Worm (Caenorhabditis elegans) whole organism, young adult: ENCODE results near the gene H14A12.3.
"Not testable (repeated sequence)": the region's sequence is repeated elsewhere in the genome, so short reads cannot be mapped to it uniquely, and the experiment has no call there.

Experiments used
- B0336.3 ChIP-seq: fragments of 200-800 bp; sonication (Bioruptor generic); IDR thresholded peaks from 2 replicates; pipeline ENCODE4 v1.3.6; 2022; ENCODE audit warnings: missing genetic modification characterization, missing compliant biosample characterization
- C06A6.2 ChIP-seq: fragments of 200-800 bp; sonication (Bioruptor generic); conservative IDR thresholded peaks from 2 replicates; pipeline ENCODE4 v1.3.6; 2022; ENCODE audit warnings: missing genetic modification characterization, missing compliant biosample characterization
- F22D6.2 ChIP-seq: sonication (generic microtip); optimal IDR thresholded peaks from 2 replicates; lab custom pipeline; 2016; ENCODE audit warnings: mild to moderate bottlenecking, missing genetic modification characterization, missing compliant biosample characterization
- F52B5.7 ChIP-seq: sonication (generic microtip); optimal IDR thresholded peaks from 2 replicates; lab custom pipeline; 2016; ENCODE audit warnings: mild to moderate bottlenecking, missing genetic modification characterization, missing compliant biosample characterization
- F57C9.4 ChIP-seq: sonication (generic microtip); optimal IDR thresholded peaks from 2 replicates; lab custom pipeline; 2017; ENCODE audit warnings: mild to moderate bottlenecking, missing genetic modification characterization, missing compliant biosample characterization
- Y67H2A.10 ChIP-seq: fragments of 200-800 bp; sonication (Bioruptor generic); conservative IDR thresholded peaks from 2 replicates; pipeline ENCODE4 v1.3.6; 2022; ENCODE audit warnings: missing genetic modification reagents, missing genetic modification characterization, missing compliant biosample characterization
- Y95B8A.8 ChIP-seq: fragments of 200-800 bp; sonication (Bioruptor generic); IDR thresholded peaks from 2 replicates; pipeline ENCODE4 v1.3.6; 2022; ENCODE audit warnings: missing genetic modification reagents, missing genetic modification characterization, missing compliant biosample characterization
- aptf-3 ChIP-seq: fragments of 200-800 bp; sonication (Bioruptor generic); IDR thresholded peaks from 2 replicates; pipeline ENCODE4 v1.3.6; 2022; ENCODE audit warnings: missing genetic modification characterization, missing compliant biosample characterization
- attf-5 ChIP-seq: fragments of 200-800 bp; sonication (Bioruptor generic); optimal IDR thresholded peaks from 2 replicates; lab custom pipeline; 2018; ENCODE audit warnings: mild to moderate bottlenecking, missing genetic modification characterization, missing compliant biosample characterization
- bed-2 ChIP-seq: fragments of 200-800 bp; sonication (Bioruptor generic); IDR thresholded peaks from 2 replicates; pipeline ENCODE4 v1.3.6; 2022; ENCODE audit warnings: missing genetic modification reagents, missing genetic modification characterization, missing compliant biosample characterization
- chd-7 ChIP-seq: sonication (generic microtip); optimal IDR thresholded peaks from 2 replicates; lab custom pipeline; 2016; ENCODE audit warnings: mild to moderate bottlenecking, missing genetic modification characterization, moderate library complexity, missing compliant biosample characterization
- dox-1 ChIP-seq: fragments of 200-800 bp; sonication (Bioruptor generic); IDR thresholded peaks from 2 replicates; pipeline ENCODE4 v1.3.6; 2022; ENCODE audit warnings: missing genetic modification reagents, missing genetic modification characterization, missing compliant biosample characterization
- dpl-1 ChIP-seq: fragments of 150-350 bp; optimal IDR thresholded peaks from 2 replicates; lab custom pipeline; 2014; ENCODE audit warnings: missing biosample characterization, missing genetic modification reagents, missing genetic modification characterization
- egl-44 ChIP-seq: fragments of 200-800 bp; sonication (Bioruptor generic); IDR thresholded peaks from 2 replicates; pipeline ENCODE4 v1.3.6; 2022; ENCODE audit warnings: missing genetic modification reagents, missing genetic modification characterization, missing compliant biosample characterization
- ekl-4 ChIP-seq: fragments of 200-800 bp; sonication (Bioruptor generic); IDR thresholded peaks from 2 replicates; pipeline ENCODE4 v1.3.6; 2022; ENCODE audit warnings: missing genetic modification reagents, missing genetic modification characterization, missing compliant biosample characterization
- ets-4 ChIP-seq: fragments of 200-800 bp; sonication (Bioruptor generic); optimal IDR thresholded peaks from 2 replicates; lab custom pipeline; 2018; ENCODE audit warnings: mild to moderate bottlenecking, missing genetic modification characterization, missing compliant biosample characterization
- hrde-1 ChIP-seq: sonication (generic microtip); optimal IDR thresholded peaks from 2 replicates; lab custom pipeline; 2016; ENCODE audit warnings: missing genetic modification characterization, mild to moderate bottlenecking, missing compliant biosample characterization, moderate library complexity, missing genotype, missing genetic modification reagents, borderline replicate concordance
- hsf-1 ChIP-seq: fragments of 200-800 bp; sonication (Bioruptor generic); IDR thresholded peaks from 2 replicates; pipeline ENCODE4 v1.3.6; 2022; ENCODE audit warnings: missing genetic modification reagents, missing genetic modification characterization, missing compliant biosample characterization
- lag-1 ChIP-seq: fragments of 200-800 bp; sonication (Bioruptor generic); IDR thresholded peaks from 2 replicates; pipeline ENCODE4 v1.3.6; 2022; ENCODE audit warnings: missing genetic modification reagents, missing genetic modification characterization, missing compliant biosample characterization
- lin-26 ChIP-seq: fragments of 200-800 bp; sonication (Bioruptor generic); IDR thresholded peaks from 2 replicates; pipeline ENCODE4 v1.3.6; 2022; ENCODE audit warnings: missing genetic modification reagents, missing genetic modification characterization, missing compliant biosample characterization
- lin-40 ChIP-seq: sonication (generic microtip); optimal IDR thresholded peaks from 2 replicates; lab custom pipeline; 2016; ENCODE audit warnings: missing genetic modification characterization, mild to moderate bottlenecking, missing compliant biosample characterization, missing genotype, missing genetic modification reagents
- lin-54 ChIP-seq: fragments of 200-800 bp; sonication (Bioruptor generic); optimal IDR thresholded peaks from 2 replicates; lab custom pipeline; 2018; ENCODE audit warnings: mild to moderate bottlenecking, missing genetic modification characterization, missing compliant biosample characterization
- lsl-1 ChIP-seq: fragments of 200-800 bp; sonication (Bioruptor generic); optimal IDR thresholded peaks from 2 replicates; lab custom pipeline; 2018; ENCODE audit warnings: mild to moderate bottlenecking, missing genetic modification characterization, moderate library complexity, missing compliant biosample characterization
- madf-8 ChIP-seq: fragments of 200-800 bp; sonication (Bioruptor generic); conservative IDR thresholded peaks from 2 replicates; pipeline ENCODE4 v1.3.6; 2022; ENCODE audit warnings: missing genetic modification reagents, missing genetic modification characterization, missing compliant biosample characterization
- mes-4 ChIP-seq: sonication (generic microtip); optimal IDR thresholded peaks from 2 replicates; lab custom pipeline; 2016; ENCODE audit warnings: missing genotype, missing genetic modification characterization, missing compliant biosample characterization
- nhr-80 ChIP-seq: sonication (generic microtip); optimal IDR thresholded peaks from 2 replicates; lab custom pipeline; 2016; ENCODE audit warnings: missing genetic modification characterization, missing compliant biosample characterization
- rec-8 ChIP-seq, 2 experiments: sonication (generic microtip); optimal IDR thresholded peaks; 2 replicates each; lab custom pipeline; 2016; ENCODE audit warnings: mild to moderate bottlenecking in 2 of 2, missing genetic modification characterization in 2 of 2, missing genetic modification reagents in 2 of 2, missing genotype in 2 of 2, missing biosample characterization in 1 of 2, missing compliant biosample characterization in 1 of 2, moderate library complexity in 1 of 2
- sea-2 ChIP-seq: fragments of 200-800 bp; sonication (Bioruptor generic); IDR thresholded peaks from 2 replicates; pipeline ENCODE4 v1.3.6; 2022; ENCODE audit warnings: missing genetic modification characterization, missing compliant biosample characterization
- snpc-1.1 ChIP-seq: sonication (generic microtip); optimal IDR thresholded peaks from 2 replicates; lab custom pipeline; 2017; ENCODE audit warnings: missing genetic modification characterization, mild to moderate bottlenecking, missing compliant biosample characterization, antibody characterized with exemption, moderate library complexity, missing genotype, missing genetic modification reagents; ENCODE audit not compliant: insufficient read depth
- somi-1 ChIP-seq: fragments of 200-800 bp; sonication (Bioruptor generic); optimal IDR thresholded peaks from 2 replicates; lab custom pipeline; 2018; ENCODE audit warnings: mild to moderate bottlenecking, missing genetic modification characterization, missing compliant biosample characterization
- xnd-1 ChIP-seq: sonication (generic microtip); optimal IDR thresholded peaks from 2 replicates; lab custom pipeline; 2016; ENCODE audit warnings: missing genotype, missing genetic modification reagents, missing genetic modification characterization, missing compliant biosample characterization
- zfh-2 ChIP-seq: fragments of 200-800 bp; sonication (Bioruptor generic); conservative IDR thresholded peaks from 2 replicates; pipeline ENCODE4 v1.3.6; 2022; ENCODE audit warnings: missing genetic modification reagents, missing genetic modification characterization, missing compliant biosample characterization
- ztf-26 ChIP-seq: sonication (generic microtip); optimal IDR thresholded peaks from 2 replicates; lab custom pipeline; 2017; ENCODE audit warnings: missing genetic modification characterization, missing compliant biosample characterization

H14A12.3 gene

ce11 chrIII:7465347-7465746 is 1.8 kb downstream of the H14A12.3 start, which contains the start of gene fum-1 (continued):
- TF ChIP-seq ekl-4 (GFP tag; lab: Robert Waterston, UW) (0 out of 2 replicates have a peak, but pooled peaks have one; percentile 29), somi-1 (GFP tag; lab: Kevin White, UChicago) (peak; percentile 58)

- TF ChIP-seq xnd-1; bed-2; snpc-1.1 (tag; lab: Kevin White, UChicago): not testable (repeated sequence)
These were observed 5.4 kb downstream of the H14A12.3 start, which contains the start of gene H14A12.5 for ce11 chrIII:7468980-7469379. Gene H14A12.5, minus strand, starts transcription at chrIII:7469080.

- TF ChIP-seq Y67H2A.10 (GFP tag; lab: Robert Waterston, UW), result no peak
- no peak for TF ChIP-seq F52B5.7 (tag; lab: Kevin White, UChicago)
- no peak for TF ChIP-seq rec-8 (tag; optimal IDR thresholded peaks at IDR 0.05; lab: Kevin White, UChicago)
- no peak for TF ChIP-seq sea-2 (GFP tag; lab: Robert Waterston, UW)
- no peak for TF ChIP-seq madf-8 (GFP tag; lab: Robert Waterston, UW)
- no peak for TF ChIP-seq B0336.3 (GFP tag; lab: Robert Waterston, UW)
- no peak for TF ChIP-seq lsl-1 (GFP tag; lab: Kevin White, UChicago)
- TF ChIP-seq nhr-80 (tag; lab: Kevin White, UChicago), result peak; percentile 96
- peak; percentile 62 for TF ChIP-seq dox-1 (GFP tag; lab: Robert Waterston, UW)
- TF ChIP-seq ets-4 (GFP tag; lab: Kevin White, UChicago), result peak; percentile 61
These were observed 15.3 kb downstream of the H14A12.3 start for ce11 chrIII:7478932-7479331.

ce11 chrIII:7484765-7485164 is 21.2 kb downstream of the H14A12.3 start:
- TF ChIP-seq lin-26 (no peak), chd-7 (no peak), hrde-1 (no peak), F57C9.4 (tag; lab: Kevin White, UChicago) (no peak), zfh-2 (GFP tag; lab: Robert Waterston, UW) (no peak), mes-4 (tag; lab: Kevin White, UChicago) (no peak), attf-5 (GFP tag; lab: Kevin White, UChicago) (no peak), lin-40 (tag; lab: Kevin White, UChicago) (no peak), lag-1 (GFP tag; lab: Robert Waterston, UW) (no peak), lin-54 (GFP tag; lab: Kevin White, UChicago) (no peak), C06A6.2 (GFP tag; lab: Robert Waterston, UW) (no peak), dpl-1 (GFP tag; lab: Kevin White, UChicago) (no peak), F22D6.2 (no peak), Y95B8A.8 (GFP tag; lab: Robert Waterston, UW) (no peak), aptf-3 (GFP tag; lab: Robert Waterston, UW) (no peak), madf-8 (GFP tag; lab: Robert Waterston, UW) (no peak)

- TF ChIP-seq lin-40 (tag; lab: Kevin White, UChicago) (peak; percentile 10), hsf-1 (GFP tag; lab: Robert Waterston, UW) (no peak), lin-26 (no peak), ztf-26 (tag; lab: Kevin White, UChicago) (peak; percentile 61), egl-44 (GFP tag; lab: Robert Waterston, UW) (no peak), somi-1 (GFP tag; lab: Kevin White, UChicago) (peak; percentile 33)
These were observed 24.7 kb downstream of the H14A12.3 start for ce11 chrIII:7488303-7488702.
